Worm (Caenorhabditis elegans) whole organism, mixed stage, embryonic: ENCODE results near the gene erp-44.3.
A peak's percentile ranks its signal among the peaks of the same experiment; 100 is the strongest.

ENCODE experiments used
- M03D4.4 ChIP-seq: sonication (generic microtip); optimal IDR thresholded peaks from 2 replicates; lab custom pipeline; 2017; ENCODE audit warnings: mild to moderate bottlenecking, missing genetic modification characterization, missing compliant biosample characterization
- bed-3 ChIP-seq: fragments of 200-800 bp; sonication (Bioruptor generic); optimal IDR thresholded peaks from 3 replicates; lab custom pipeline; 2018; ENCODE audit warnings: mild to moderate bottlenecking, missing genetic modification characterization, moderate library complexity, missing compliant biosample characterization
- blmp-1 ChIP-seq: fragments of 150-350 bp; optimal IDR thresholded peaks from 2 replicates; lab custom pipeline; 2014; ENCODE audit warnings: missing biosample characterization, missing genetic modification characterization
- ceh-39 ChIP-seq: fragments of 150-350 bp; optimal IDR thresholded peaks from 2 replicates; lab custom pipeline; 2014; ENCODE audit warnings: missing biosample characterization, missing genetic modification characterization
- ceh-43 ChIP-seq: fragments of 200-800 bp; sonication (Bioruptor generic); optimal IDR thresholded peaks from 2 replicates; lab custom pipeline; 2018; ENCODE audit warnings: mild to moderate bottlenecking, missing genetic modification characterization, moderate library complexity, missing compliant biosample characterization
- ceh-83 ChIP-seq: fragments of 200-800 bp; sonication (Bioruptor generic); optimal IDR thresholded peaks from 2 replicates; lab custom pipeline; 2018; ENCODE audit warnings: mild to moderate bottlenecking, missing genetic modification characterization, missing compliant biosample characterization
- ces-1 ChIP-seq: fragments of 150-350 bp; optimal IDR thresholded peaks from 2 replicates; lab custom pipeline; 2014; ENCODE audit warnings: missing biosample characterization, missing genetic modification reagents, missing genetic modification characterization
- cnd-1 ChIP-seq: fragments of 200-800 bp; sonication (Bioruptor generic); optimal IDR thresholded peaks from 2 replicates; lab custom pipeline; 2018; ENCODE audit warnings: mild to moderate bottlenecking, missing genetic modification characterization, missing compliant biosample characterization
- drap-1 ChIP-seq: fragments of 200-800 bp; sonication (Bioruptor generic); optimal IDR thresholded peaks from 3 replicates; lab custom pipeline; 2018; ENCODE audit warnings: mild to moderate bottlenecking, missing genetic modification characterization, missing compliant biosample characterization
- elt-1 ChIP-seq: sonication (generic microtip); optimal IDR thresholded peaks from 2 replicates; lab custom pipeline; 2017; ENCODE audit warnings: missing genetic modification characterization, mild to moderate bottlenecking, missing compliant biosample characterization, antibody characterized with exemption, moderate library complexity, borderline replicate concordance; ENCODE audit not compliant: insufficient read depth
- elt-3 ChIP-seq: fragments of 150-350 bp; optimal IDR thresholded peaks from 2 replicates; lab custom pipeline; 2014; ENCODE audit warnings: missing biosample characterization, missing genetic modification characterization
- flh-1 ChIP-seq: fragments of 200-800 bp; sonication (Bioruptor generic); optimal IDR thresholded peaks from 2 replicates; lab custom pipeline; 2018; ENCODE audit warnings: mild to moderate bottlenecking, missing genetic modification characterization, moderate library complexity, missing compliant biosample characterization
- ham-2 ChIP-seq: fragments of 200-800 bp; sonication (Bioruptor generic); optimal IDR thresholded peaks from 2 replicates; lab custom pipeline; 2018; ENCODE audit warnings: mild to moderate bottlenecking, missing genetic modification characterization, missing compliant biosample characterization
- hlh-1 ChIP-seq: fragments of 150-350 bp; optimal IDR thresholded peaks from 2 replicates; lab custom pipeline; 2014; ENCODE audit warnings: missing biosample characterization, missing genetic modification reagents, missing genetic modification characterization
- lin-13 ChIP-seq: fragments of 150-350 bp; optimal IDR thresholded peaks from 2 replicates; lab custom pipeline; 2014; ENCODE audit warnings: missing biosample characterization, missing genetic modification characterization
- lin-32 ChIP-seq: fragments of 200-800 bp; sonication (Bioruptor generic); optimal IDR thresholded peaks from 2 replicates; lab custom pipeline; 2018; ENCODE audit warnings: mild to moderate bottlenecking, missing genetic modification characterization, missing compliant biosample characterization
- lsy-2 ChIP-seq: fragments of 150-350 bp; optimal IDR thresholded peaks from 2 replicates; lab custom pipeline; 2014; ENCODE audit warnings: missing biosample characterization, missing genetic modification characterization
- mab-5 ChIP-seq: fragments of 150-350 bp; optimal IDR thresholded peaks from 2 replicates; lab custom pipeline; 2014; ENCODE audit warnings: missing biosample characterization, missing genetic modification characterization
- mep-1 ChIP-seq: fragments of 150-350 bp; optimal IDR thresholded peaks from 2 replicates; lab custom pipeline; 2017; ENCODE audit warnings: missing biosample characterization, missing genetic modification reagents, missing genetic modification characterization, inconsistent platforms
- mls-2 ChIP-seq: sonication (generic microtip); optimal IDR thresholded peaks from 2 replicates; lab custom pipeline; 2016; ENCODE audit warnings: mild to moderate bottlenecking, missing genetic modification characterization, moderate library complexity, missing compliant biosample characterization
- nhr-12 ChIP-seq: fragments of 150-350 bp; optimal IDR thresholded peaks from 2 replicates; lab custom pipeline; 2014; ENCODE audit warnings: missing biosample characterization, missing genetic modification characterization
- nhr-2 ChIP-seq: fragments of 150-350 bp; optimal IDR thresholded peaks from 2 replicates; lab custom pipeline; 2014; ENCODE audit warnings: missing biosample characterization, missing genetic modification characterization
- nhr-237 ChIP-seq: fragments of 150-350 bp; optimal IDR thresholded peaks from 2 replicates; lab custom pipeline; 2014; ENCODE audit warnings: missing biosample characterization, missing genetic modification characterization
- nhr-28 ChIP-seq: fragments of 150-350 bp; optimal IDR thresholded peaks from 2 replicates; lab custom pipeline; 2014; ENCODE audit warnings: missing biosample characterization, missing genetic modification characterization
- nhr-76 ChIP-seq: sonication (generic microtip); optimal IDR thresholded peaks from 2 replicates; lab custom pipeline; 2017; ENCODE audit warnings: missing biosample characterization, missing genetic modification characterization
- pha-4 ChIP-seq: fragments of 150-350 bp; optimal IDR thresholded peaks from 2 replicates; lab custom pipeline; 2018; ENCODE audit warnings: missing biosample characterization, missing genetic modification reagents, missing genetic modification characterization
- sem-2 ChIP-seq: fragments of 200-800 bp; sonication (Bioruptor generic); optimal IDR thresholded peaks from 2 replicates; lab custom pipeline; 2018; ENCODE audit warnings: mild to moderate bottlenecking, missing genetic modification characterization, missing compliant biosample characterization
- snpc-4 ChIP-seq: fragments of 150-350 bp; optimal IDR thresholded peaks from 2 replicates; lab custom pipeline; 2014; ENCODE audit warnings: missing biosample characterization, missing genetic modification characterization
- sptf-1 ChIP-seq: sonication (generic microtip); optimal IDR thresholded peaks from 2 replicates; lab custom pipeline; 2017; ENCODE audit warnings: mild to moderate bottlenecking, missing genetic modification characterization, moderate library complexity, missing compliant biosample characterization
- tbx-8 ChIP-seq: fragments of 200-800 bp; sonication (Bioruptor generic); optimal IDR thresholded peaks from 2 replicates; lab custom pipeline; 2018; ENCODE audit warnings: mild to moderate bottlenecking, missing genetic modification characterization, moderate library complexity, missing compliant biosample characterization
- unc-120 ChIP-seq: sonication (generic microtip); optimal IDR thresholded peaks from 2 replicates; lab custom pipeline; 2017; ENCODE audit warnings: missing genetic modification characterization, missing compliant biosample characterization; ENCODE audit not compliant: poor library complexity, severe bottlenecking
- unc-39 ChIP-seq: fragments of 150-350 bp; optimal IDR thresholded peaks from 2 replicates; lab custom pipeline; 2014; ENCODE audit warnings: missing biosample characterization, missing genetic modification characterization
- unc-62 ChIP-seq: fragments of 150-350 bp; optimal IDR thresholded peaks from 2 replicates; lab custom pipeline; 2014; ENCODE audit warnings: missing biosample characterization, missing genetic modification reagents, missing genetic modification characterization
- zip-8 ChIP-seq: fragments of 150-350 bp; optimal IDR thresholded peaks from 2 replicates; lab custom pipeline; 2014; ENCODE audit warnings: missing biosample characterization, missing genetic modification characterization
- ztf-11 ChIP-seq: fragments of 150-350 bp; optimal IDR thresholded peaks from 2 replicates; lab custom pipeline; 2014; ENCODE audit warnings: missing biosample characterization, missing genetic modification characterization

Gene erp-44.3

DNA sequence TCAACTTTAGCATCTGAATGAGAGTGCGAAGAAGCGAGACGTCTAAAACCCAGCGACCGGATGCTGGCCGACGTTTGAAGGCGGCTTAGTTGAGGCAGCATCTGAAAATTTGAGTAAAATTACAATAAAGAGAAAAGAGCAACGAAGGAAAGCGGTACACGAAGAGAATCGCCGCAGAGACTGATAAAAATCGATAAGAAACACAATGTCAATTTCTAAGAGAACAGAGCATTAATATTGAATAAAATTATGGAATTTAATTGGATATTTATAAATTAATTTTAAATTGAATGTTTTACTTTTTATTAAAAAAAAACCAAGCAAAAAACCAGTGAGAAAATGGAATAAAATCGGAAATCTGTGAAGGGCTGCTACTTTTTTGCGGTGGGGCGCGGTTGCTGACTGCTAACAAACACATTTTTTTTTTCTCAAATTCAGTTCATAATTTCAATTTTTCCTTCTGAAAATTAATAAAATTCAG is 7.7 kb downstream of the erp-44.3 start, which contains the start of the genes ndub-11 and moc-3:
ndub-11 (minus strand) TSS at position 101 of the 481 bp plus-strand sequence.
moc-3 (plus strand) TSS at position 431 of the 481 bp plus-strand sequence.
- TF ChIP-seq blmp-1 (tag; lab: Kevin White, UChicago) (no peak), nhr-28 (tag; lab: Kevin White, UChicago) (no peak)

DNA sequence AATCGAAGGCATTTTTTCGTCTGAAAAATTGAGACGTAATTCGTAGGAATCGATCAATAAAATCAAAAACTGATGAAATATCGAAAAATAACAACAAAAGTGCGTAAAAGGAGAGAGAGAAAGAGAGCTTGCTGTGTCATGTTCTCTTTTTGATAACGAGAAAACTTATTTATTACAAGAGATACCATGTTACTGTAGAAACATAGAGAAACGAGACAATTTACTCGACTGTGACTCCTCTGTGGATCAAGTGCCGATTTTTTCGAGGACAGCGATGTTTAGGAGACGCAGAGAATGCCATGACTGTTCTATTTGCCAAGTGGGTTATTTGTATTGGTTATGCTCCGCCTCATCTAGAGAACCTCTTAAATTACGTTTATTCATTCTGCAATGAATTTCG is 11.1 kb downstream of the erp-44.3 start, which contains the start of gene sph-1:
sph-1 (minus strand) TSS at position 23 of the 400 bp plus-strand sequence.
- TF ChIP-seq bed-3 (GFP tag; lab: Kevin White, UChicago): no peak
- TF ChIP-seq mls-2 (tag; lab: Kevin White, UChicago): no peak
- TF ChIP-seq sptf-1 (tag; lab: Kevin White, UChicago): no peak
- no peak for TF ChIP-seq ceh-43
- TF ChIP-seq pha-4: peak; percentile 70
- no peak for TF ChIP-seq nhr-2 (tag; lab: Kevin White, UChicago)
- no peak for TF ChIP-seq ham-2 (GFP tag; lab: Kevin White, UChicago)
- no peak for TF ChIP-seq blmp-1 (tag; lab: Kevin White, UChicago)
- TF ChIP-seq lin-13 (tag; lab: Kevin White, UChicago): no peak

DNA sequence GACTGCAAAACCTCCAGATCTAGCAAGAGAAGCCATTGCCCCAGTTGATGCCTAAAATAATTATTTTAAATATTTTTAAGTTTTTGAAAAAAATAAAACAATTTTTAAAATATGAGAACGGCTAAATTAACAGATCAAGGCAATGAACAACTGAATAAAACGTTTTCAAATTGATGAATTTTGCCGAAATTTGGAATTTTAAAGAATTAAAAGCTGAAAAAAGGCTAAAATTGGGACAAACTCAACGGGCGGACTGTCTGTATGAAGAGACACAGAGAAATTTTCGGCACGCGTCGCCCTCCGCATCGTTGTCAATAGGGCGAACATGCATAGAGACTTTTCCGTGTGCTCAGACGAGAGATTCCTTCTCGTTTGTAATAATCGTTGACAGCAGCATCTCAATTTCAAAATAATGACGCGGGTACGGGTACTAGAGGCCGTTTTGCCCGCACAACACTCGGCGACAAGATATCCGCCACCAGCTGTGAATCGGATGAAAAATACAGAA is 13.6 kb downstream of the erp-44.3 start, which contains the start of the genes isp-1 and islo-1:
isp-1 (minus strand) TSS at position 51 of the 508 bp plus-strand sequence.
islo-1 (plus strand) TSS at position 385 of the 508 bp plus-strand sequence.
- TF ChIP-seq ceh-39 (peak; percentile 37), lin-32 (GFP tag; lab: Kevin White, UChicago) (no peak), ces-1 (GFP tag; lab: Kevin White, UChicago) (peak; percentile 11), mls-2 (tag; lab: Kevin White, UChicago) (no peak), snpc-4 (tag; lab: Kevin White, UChicago) (no peak), mep-1 (peak; percentile 77), elt-1 (tag; lab: Kevin White, UChicago) (no peak), nhr-2 (tag; lab: Kevin White, UChicago) (no peak), lin-13 (tag; lab: Kevin White, UChicago) (peak; percentile 18), drap-1 (GFP tag; lab: Kevin White, UChicago) (no peak), sem-2 (GFP tag; lab: Kevin White, UChicago) (no peak), bed-3 (GFP tag; lab: Kevin White, UChicago) (no peak), M03D4.4 (tag; lab: Kevin White, UChicago) (no peak), flh-1 (no peak), blmp-1 (tag; lab: Kevin White, UChicago) (no peak), tbx-8 (GFP tag; lab: Kevin White, UChicago) (no peak), nhr-12 (tag; lab: Kevin White, UChicago) (no peak), unc-120 (tag; lab: Kevin White, UChicago) (peak; percentile 42), ceh-43 (no peak), nhr-28 (tag; lab: Kevin White, UChicago) (no peak), ztf-11 (tag; lab: Kevin White, UChicago) (no peak), mab-5 (tag; lab: Kevin White, UChicago) (no peak), ceh-83 (GFP tag; lab: Kevin White, UChicago) (no peak), elt-3 (no peak), nhr-237 (tag; lab: Kevin White, UChicago) (no peak), sptf-1 (tag; lab: Kevin White, UChicago) (no peak), ham-2 (GFP tag; lab: Kevin White, UChicago) (no peak), zip-8 (tag; lab: Kevin White, UChicago) (no peak), unc-62 (peak; percentile 38), unc-39 (tag; lab: Kevin White, UChicago) (no peak), pha-4 (peak; percentile 73), hlh-1 (tag; lab: Kevin White, UChicago) (peak; percentile 47), lsy-2 (tag; lab: Kevin White, UChicago) (peak; percentile 42), nhr-76 (no peak), cnd-1 (tag; lab: Kevin White, UChicago) (peak; percentile 28)
